Fruit fly (Drosophila melanogaster): Measurements from ENCODE around the gene RpL6.

dm6 chr3R:31607287-31607849 is 11.4 kb upstream of the RpL6 start:
- TF ChIP-seq pan (optimal IDR thresholded peaks at IDR 0.05) = no peak
- no peak for TF ChIP-seq Dll (optimal IDR thresholded peaks at IDR 0.05)
- TF ChIP-seq CG8478 (optimal IDR thresholded peaks at IDR 0.05) = no peak

All from whole organism.